Fruit fly (Drosophila melanogaster) whole organism, embryonic: ENCODE results near the gene Obp28a.
A peak's percentile ranks its signal among the peaks of the same experiment; 100 is the strongest.

Experiments
- Bdp1 ChIP-seq: fragments of 200-800 bp; sonication (Bioruptor generic); optimal IDR thresholded peaks from 3 replicates; lab custom pipeline; 2016; ENCODE audit warnings: missing biosample characterization, missing genetic modification characterization
- Blimp-1 ChIP-seq: fragments of 200-800 bp; sonication (Bioruptor generic); optimal IDR thresholded peaks from 3 replicates; lab custom pipeline; 2018; ENCODE audit warnings: missing biosample characterization, missing genetic modification characterization, mild to moderate bottlenecking, moderate library complexity, missing genetic modification reagents
- BtbVII ChIP-seq: fragments of 200-800 bp; sonication (Bioruptor generic); optimal IDR thresholded peaks from 3 replicates; lab custom pipeline; 2017; ENCODE audit warnings: missing biosample characterization, mild to moderate bottlenecking, missing genetic modification characterization
- CG10366 ChIP-seq: fragments of 200-800 bp; sonication (Bioruptor generic); IDR thresholded peaks from 2 replicates; pipeline ENCODE4 v1.3.6; 2022; ENCODE audit warnings: missing biosample characterization, missing genetic modification characterization
- CG10462 ChIP-seq: fragments of 200-800 bp; sonication (Bioruptor generic); optimal IDR thresholded peaks from 2 replicates; lab custom pipeline; 2016; ENCODE audit warnings: missing biosample characterization, missing genetic modification characterization
- CG11504 ChIP-seq: fragments of 200-800 bp; sonication (Bioruptor generic); optimal IDR thresholded peaks from 3 replicates; lab custom pipeline; 2019; ENCODE audit warnings: missing biosample characterization, mild to moderate bottlenecking, missing genetic modification characterization, moderate library complexity
- CG11723 ChIP-seq: fragments of 200-800 bp; sonication (Bioruptor generic); optimal IDR thresholded peaks from 2 replicates; lab custom pipeline; 2017; ENCODE audit warnings: missing biosample characterization, mild to moderate bottlenecking, missing genetic modification characterization
- CG13287 ChIP-seq: fragments of 200-800 bp; sonication (Bioruptor generic); IDR thresholded peaks from 2 replicates; pipeline ENCODE4 v1.3.6; 2022; ENCODE audit warnings: missing biosample characterization, missing genetic modification characterization; ENCODE audit not compliant: partially characterized antibody
- CG14441 ChIP-seq: fragments of 200-800 bp; sonication (Bioruptor generic); IDR thresholded peaks from 2 replicates; pipeline ENCODE4 v1.3.6; 2022; ENCODE audit warnings: missing biosample characterization, missing genetic modification characterization
- CG14667 ChIP-seq: fragments of 200-800 bp; sonication (Bioruptor generic); IDR thresholded peaks from 2 replicates; pipeline ENCODE4 v1.3.6; 2022; ENCODE audit warnings: missing biosample characterization, missing genetic modification characterization
- CG1529 ChIP-seq: fragments of 200-800 bp; sonication (Bioruptor generic); optimal IDR thresholded peaks from 3 replicates; lab custom pipeline; 2018; ENCODE audit warnings: missing biosample characterization, missing genetic modification characterization
- CG15601 ChIP-seq: fragments of 200-800 bp; sonication (Bioruptor generic); optimal IDR thresholded peaks from 3 replicates; lab custom pipeline; 2019; ENCODE audit warnings: missing biosample characterization, mild to moderate bottlenecking, missing genetic modification characterization, moderate library complexity
- CG16813 ChIP-seq: fragments of 200-800 bp; sonication (Bioruptor generic); IDR thresholded peaks from 3 replicates; pipeline ENCODE4 v1.3.6; 2022; ENCODE audit warnings: missing biosample characterization, missing genetic modification characterization; ENCODE audit not compliant: partially characterized antibody
- CG17328 ChIP-seq: fragments of 200-800 bp; sonication (Bioruptor generic); IDR thresholded peaks from 2 replicates; pipeline ENCODE4 v1.3.6; 2022; ENCODE audit warnings: missing biosample characterization, missing genetic modification characterization
- CG2199 ChIP-seq: fragments of 200-800 bp; sonication (Bioruptor generic); IDR thresholded peaks from 3 replicates; pipeline ENCODE4 v1.3.6; 2022; ENCODE audit warnings: missing biosample characterization, missing genetic modification characterization
- CG3065 ChIP-seq: fragments of 200-800 bp; sonication (Bioruptor generic); optimal IDR thresholded peaks from 2 replicates; lab custom pipeline; 2016; ENCODE audit warnings: missing biosample characterization, missing genetic modification characterization
- CG31441 ChIP-seq: fragments of 200-800 bp; sonication (Bioruptor generic); IDR thresholded peaks from 2 replicates; pipeline ENCODE4 v1.3.6; 2022; ENCODE audit warnings: missing biosample characterization, missing genetic modification characterization
- CG32767 ChIP-seq: fragments of 200-800 bp; sonication (Bioruptor generic); IDR thresholded peaks from 2 replicates; pipeline ENCODE4 v1.3.6; 2022; ENCODE audit warnings: missing biosample characterization, missing genetic modification characterization
- CG3726 ChIP-seq: fragments of 200-800 bp; sonication (Bioruptor generic); IDR thresholded peaks from 3 replicates; pipeline ENCODE4, ENCODE4 v1.3.6; 2022; ENCODE audit warnings: missing biosample characterization, missing genetic modification characterization
- CG4328 ChIP-seq: fragments of 200-800 bp; sonication (Bioruptor generic); optimal IDR thresholded peaks from 3 replicates; lab custom pipeline; 2017; ENCODE audit warnings: missing biosample characterization, missing genetic modification reagents, missing genetic modification characterization
- CG7357 ChIP-seq: fragments of 200-800 bp; sonication (Bioruptor generic); IDR thresholded peaks from 3 replicates; pipeline ENCODE4 v1.3.6; 2022; ENCODE audit warnings: missing biosample characterization, missing genetic modification characterization
- CG8089 ChIP-seq: fragments of 200-800 bp; sonication (Bioruptor generic); optimal IDR thresholded peaks from 3 replicates; lab custom pipeline; 2016; ENCODE audit warnings: missing biosample characterization, missing genetic modification characterization
- CG8359 ChIP-seq: fragments of 200-800 bp; sonication (Bioruptor generic); optimal IDR thresholded peaks from 2 replicates; lab custom pipeline; 2017; ENCODE audit warnings: missing biosample characterization, mild to moderate bottlenecking, missing genetic modification characterization, borderline replicate concordance
- D ChIP-seq, 2 experiments: fragments of 200-800 bp in 1 of 2; fragments of >200 bp in 1 of 2; sonication (Bioruptor generic) in 1 of 2; optimal IDR thresholded peaks; 2 replicates in 1 of 2; 3 replicates in 1 of 2; lab custom pipeline; 2017; ENCODE audit warnings: mild to moderate bottlenecking in 1 of 2, missing biosample characterization in 1 of 2, missing genetic modification characterization in 1 of 2, missing genetic modification reagents in 1 of 2
- Dfd ChIP-seq, 2 experiments: fragments of >200 bp; optimal IDR thresholded peaks; 2 replicates each; lab custom pipeline; 2017; ENCODE audit warnings: missing biosample characterization in 2 of 2, missing genetic modification characterization in 2 of 2
- Fer2 ChIP-seq: fragments of 200-800 bp; sonication (Bioruptor generic); optimal IDR thresholded peaks from 2 replicates; lab custom pipeline; 2018; ENCODE audit warnings: missing biosample characterization, mild to moderate bottlenecking, missing genetic modification characterization, moderate library complexity
- H2.0 ChIP-seq: fragments of 200-800 bp; sonication (Bioruptor generic); IDR thresholded peaks from 2 replicates; pipeline ENCODE4 v1.3.6; 2022; ENCODE audit warnings: missing biosample characterization, missing genetic modification characterization
- Hsf ChIP-seq: fragments of 200-800 bp; sonication (Bioruptor generic); optimal IDR thresholded peaks from 3 replicates; lab custom pipeline; 2016; ENCODE audit warnings: missing biosample characterization, missing genetic modification characterization
- Lhr ChIP-seq: fragments of 200-800 bp; sonication (Bioruptor generic); optimal IDR thresholded peaks from 3 replicates; lab custom pipeline; 2017; ENCODE audit warnings: mild to moderate bottlenecking, missing biosample characterization, missing genetic modification reagents, missing genetic modification characterization
- Mes4 ChIP-seq: fragments of 200-800 bp; sonication (Bioruptor generic); optimal IDR thresholded peaks from 2 replicates; lab custom pipeline; 2016; ENCODE audit warnings: missing biosample characterization, missing genetic modification characterization
- Nf-YC ChIP-seq: fragments of 200-800 bp; optimal IDR thresholded peaks from 3 replicates; lab custom pipeline; 2019; ENCODE audit warnings: missing biosample characterization, mild to moderate bottlenecking, missing genetic modification characterization, moderate library complexity
- Scr ChIP-seq: fragments of 200-800 bp; sonication (Bioruptor generic); IDR thresholded peaks from 2 replicates; pipeline ENCODE4 v1.3.6; 2022; ENCODE audit warnings: missing biosample characterization, missing genetic modification characterization; ENCODE audit not compliant: partially characterized antibody
- Spps ChIP-seq: fragments of 200-800 bp; sonication (Bioruptor generic); optimal IDR thresholded peaks from 2 replicates; lab custom pipeline; 2018; ENCODE audit warnings: missing biosample characterization, mild to moderate bottlenecking, missing genetic modification characterization
- Sry-β ChIP-seq: fragments of 200-800 bp; sonication (Bioruptor generic); optimal IDR thresholded peaks from 2 replicates; lab custom pipeline; 2018; ENCODE audit warnings: missing biosample characterization, mild to moderate bottlenecking, missing genetic modification characterization, moderate library complexity
- Sry-δ ChIP-seq: fragments of 200-800 bp; sonication (Bioruptor generic); optimal IDR thresholded peaks from 2 replicates; lab custom pipeline; 2016; ENCODE audit warnings: missing biosample characterization, missing genetic modification characterization
- amos ChIP-seq: fragments of 200-800 bp; sonication (Bioruptor generic); IDR thresholded peaks from 2 replicates; pipeline ENCODE4 v1.3.6; 2022; ENCODE audit warnings: missing biosample characterization, missing genetic modification characterization; ENCODE audit not compliant: partially characterized antibody
- btn ChIP-seq: fragments of 200-800 bp; sonication (Bioruptor generic); optimal IDR thresholded peaks from 2 replicates; lab custom pipeline; 2016; ENCODE audit warnings: missing biosample characterization, missing genetic modification characterization
- dimm ChIP-seq: fragments of 200-800 bp; sonication (Bioruptor generic); IDR thresholded peaks from 2 replicates; pipeline ENCODE4 v1.3.6; 2022; ENCODE audit warnings: missing biosample characterization, missing genetic modification characterization
- disco-r ChIP-seq: fragments of 200-800 bp; sonication (Bioruptor generic); optimal IDR thresholded peaks from 2 replicates; lab custom pipeline; 2016; ENCODE audit warnings: missing biosample characterization, missing genetic modification characterization
- dm ChIP-seq: fragments of 200-800 bp; sonication (Bioruptor generic); optimal IDR thresholded peaks from 3 replicates; lab custom pipeline; 2016; ENCODE audit warnings: missing biosample characterization, missing genetic modification characterization
- ewg ChIP-seq: fragments of 200-800 bp; sonication (Bioruptor generic); optimal IDR thresholded peaks from 3 replicates; lab custom pipeline; 2017; ENCODE audit warnings: mild to moderate bottlenecking, missing biosample characterization, missing genetic modification reagents, missing genetic modification characterization
- gro ChIP-seq: fragments of 200-800 bp; sonication (Bioruptor generic); optimal IDR thresholded peaks from 2 replicates; lab custom pipeline; 2016; ENCODE audit warnings: missing biosample characterization, missing genetic modification characterization
- inv ChIP-seq: fragments of 200-800 bp; sonication (Bioruptor generic); IDR thresholded peaks from 2 replicates; pipeline ENCODE4 v1.3.6; 2022; ENCODE audit warnings: missing biosample characterization, missing genetic modification characterization; ENCODE audit not compliant: partially characterized antibody
- lab ChIP-seq: fragments of 200-800 bp; sonication (Bioruptor generic); optimal IDR thresholded peaks from 3 replicates; lab custom pipeline; 2017; ENCODE audit warnings: missing biosample characterization, missing genetic modification characterization, mild to moderate bottlenecking, moderate library complexity, missing genetic modification reagents
- otp ChIP-seq: fragments of 200-800 bp; sonication (Bioruptor generic); IDR thresholded peaks from 3 replicates; pipeline ENCODE4, ENCODE4 v1.3.6; 2022; ENCODE audit warnings: missing biosample characterization, missing genetic modification characterization
- pfk ChIP-seq: fragments of 200-800 bp; sonication (Bioruptor generic); optimal IDR thresholded peaks from 2 replicates; lab custom pipeline; 2018; ENCODE audit warnings: missing biosample characterization, mild to moderate bottlenecking, missing genetic modification characterization, moderate library complexity
- salm ChIP-seq: fragments of 200-800 bp; sonication (Bioruptor generic); optimal IDR thresholded peaks from 2 replicates; lab custom pipeline; 2018; ENCODE audit warnings: missing biosample characterization, mild to moderate bottlenecking, missing genetic modification characterization
- sim ChIP-seq: fragments of 200-800 bp; sonication (Bioruptor generic); IDR thresholded peaks from 2 replicates; pipeline ENCODE4 v1.3.6; 2022; ENCODE audit warnings: missing biosample characterization, missing genetic modification characterization
- slp2 ChIP-seq: fragments of 200-800 bp; sonication (Bioruptor generic); optimal IDR thresholded peaks from 2 replicates; lab custom pipeline; 2016; ENCODE audit warnings: missing biosample characterization, missing genetic modification characterization

The Obp28a gene

dm6 chr2L:7534917-7535316 lies 37.8 kb upstream of the Obp28a start (continued):
- peak; percentile 46 for TF ChIP-seq CG1529
- TF ChIP-seq Sry-β (GFP tag; lab: Kevin White, UChicago): no peak
- TF ChIP-seq lab (GFP tag; lab: Kevin White, UChicago): peak; percentile 86
- TF ChIP-seq slp2 (GFP tag; lab: Kevin White, UChicago): no peak
- TF ChIP-seq CG11504: peak; percentile 81
- TF ChIP-seq Spps: peak; percentile 5
- TF ChIP-seq CG15601: peak; percentile 48
- peak; percentile 95 for TF ChIP-seq CG2199 (GFP tag; lab: Robert Waterston, UW)
- peak; percentile 62 for TF ChIP-seq ewg
- TF ChIP-seq CG4328 (GFP tag; lab: Kevin White, UChicago): peak; percentile 43
- peak; percentile 10 for TF ChIP-seq CG11723 (GFP tag; lab: Kevin White, UChicago)
- TF ChIP-seq CG14441 (GFP tag; lab: Robert Waterston, UW): peak; percentile 77
- TF ChIP-seq CG13287 (GFP tag; lab: Robert Waterston, UW): peak; percentile 56; the same call in 1 of the 2 replicates
- no peak for TF ChIP-seq Dfd (GFP tag; optimal IDR thresholded peaks at IDR 0.05; lab: Kevin White, UChicago)
- TF ChIP-seq CG3065 (GFP tag; lab: Kevin White, UChicago): peak; percentile 70
- no peak for TF ChIP-seq dimm
- peak; percentile 86 for TF ChIP-seq otp
- TF ChIP-seq Scr (GFP tag; lab: Robert Waterston, UW): no peak
- TF ChIP-seq CG31441 (GFP tag; lab: Robert Waterston, UW): peak; percentile 56; the same call in 1 of the 2 replicates
- TF ChIP-seq Nf-YC (tag; lab: Kevin White, UChicago): peak; percentile 61
- peak; percentile 77 for TF ChIP-seq CG10366 (GFP tag; lab: Robert Waterston, UW)
- peak; percentile 88 for TF ChIP-seq Hsf (GFP tag; lab: Kevin White, UChicago)
- TF ChIP-seq D (optimal IDR thresholded peaks at IDR 0.05; lab: Kevin White, UChicago): no peak
- TF ChIP-seq D (GFP tag; optimal IDR thresholded peaks at IDR 0.05; lab: Kevin White, UChicago): peak; percentile 28
- TF ChIP-seq CG16813 (GFP tag; lab: Robert Waterston, UW): no peak
- peak; percentile 81 for TF ChIP-seq CG17328 (GFP tag; lab: Robert Waterston, UW)
- TF ChIP-seq pfk (GFP tag; lab: Kevin White, UChicago): peak; percentile 52
- peak; percentile 50 for TF ChIP-seq gro (GFP tag; lab: Kevin White, UChicago)
- peak; percentile 23 for TF ChIP-seq CG8359 (GFP tag; lab: Kevin White, UChicago)
- peak; percentile 94 for TF ChIP-seq Lhr
- TF ChIP-seq CG32767: peak; percentile 9; the same call in 1 of the 2 replicates
- TF ChIP-seq btn (GFP tag; lab: Kevin White, UChicago): peak; percentile 60
- peak; percentile 56; the same call in 1 of the 3 replicates for TF ChIP-seq CG7357 (GFP tag; lab: Robert Waterston, UW)
- TF ChIP-seq inv (GFP tag; lab: Robert Waterston, UW): no peak
- TF ChIP-seq Bdp1 (GFP tag; lab: Kevin White, UChicago): peak; percentile 48
- peak; percentile 50 for TF ChIP-seq Sry-δ (GFP tag; lab: Kevin White, UChicago)
- peak; percentile 78 for TF ChIP-seq Blimp-1
- TF ChIP-seq H2.0 (GFP tag; lab: Robert Waterston, UW): peak; percentile 65
- TF ChIP-seq amos (GFP tag; lab: Robert Waterston, UW): peak; percentile 31; the same call in 1 of the 2 replicates
- TF ChIP-seq Fer2 (tag; lab: Kevin White, UChicago): peak; percentile 33
- peak; percentile 14 for TF ChIP-seq salm
- peak; percentile 25 for TF ChIP-seq CG10462
- peak; percentile 55 for TF ChIP-seq BtbVII (GFP tag; lab: Kevin White, UChicago)
- TF ChIP-seq sim (GFP tag; lab: Robert Waterston, UW): 0 out of 2 replicates have a peak, but pooled peaks have one; percentile 25
- 0 out of 3 replicates have a peak, but pooled peaks have one; percentile 43 for TF ChIP-seq CG3726
- TF ChIP-seq Mes4 (GFP tag; lab: Kevin White, UChicago): peak; percentile 80
- peak; percentile 78 for TF ChIP-seq CG14667 (GFP tag; lab: Robert Waterston, UW)
- TF ChIP-seq CG8089 (GFP tag; lab: Kevin White, UChicago): peak; percentile 90
- peak; percentile 50 for TF ChIP-seq disco-r (GFP tag; lab: Kevin White, UChicago)
- TF ChIP-seq dm (GFP tag; lab: Kevin White, UChicago): peak; percentile 69
